Worm (Caenorhabditis elegans) whole organism, L2 larva: ENCODE results near the gene Y17G7B.8.

ENCODE experiments used
- C34F6.9 ChIP-seq: fragments of 150-350 bp; optimal IDR thresholded peaks from 2 replicates; lab custom pipeline; 2014; ENCODE audit warnings: missing biosample characterization, missing genetic modification characterization
- F13H6.1 ChIP-seq: sonication (generic microtip); optimal IDR thresholded peaks from 2 replicates; lab custom pipeline; 2016; ENCODE audit warnings: missing genetic modification characterization, missing compliant biosample characterization
- R02D3.7 ChIP-seq: fragments of 150-350 bp; optimal IDR thresholded peaks from 2 replicates; lab custom pipeline; 2014; ENCODE audit warnings: missing biosample characterization, missing genetic modification characterization
- Y55F3AM.14 ChIP-seq: fragments of 200-800 bp; sonication (Bioruptor generic); optimal IDR thresholded peaks from 2 replicates; lab custom pipeline; 2018; ENCODE audit warnings: mild to moderate bottlenecking, missing genetic modification characterization, missing compliant biosample characterization
- ZK546.5 ChIP-seq: sonication (generic microtip); optimal IDR thresholded peaks from 2 replicates; lab custom pipeline; 2017; ENCODE audit warnings: missing biosample characterization, missing genetic modification characterization
- alr-1 ChIP-seq: fragments of 150-350 bp; optimal IDR thresholded peaks from 2 replicates; lab custom pipeline; 2014; ENCODE audit warnings: missing biosample characterization, missing genetic modification characterization
- aly-2 ChIP-seq: fragments of 150-350 bp; optimal IDR thresholded peaks from 2 replicates; lab custom pipeline; 2014; ENCODE audit warnings: missing biosample characterization, missing genetic modification characterization
- ama-1 ChIP-seq: fragments of 150-350 bp; optimal IDR thresholded peaks from 2 replicates; lab custom pipeline; 2018; ENCODE audit warnings: inconsistent platforms
- blmp-1 ChIP-seq: sonication (generic microtip); optimal IDR thresholded peaks from 2 replicates; lab custom pipeline; 2017; ENCODE audit warnings: missing genetic modification characterization, mild to moderate bottlenecking, missing compliant biosample characterization, antibody characterized with exemption, moderate library complexity; ENCODE audit not compliant: insufficient read depth
- ceh-16 ChIP-seq: fragments of 150-350 bp; optimal IDR thresholded peaks from 2 replicates; lab custom pipeline; 2014; ENCODE audit warnings: missing biosample characterization, missing genetic modification characterization
- ceh-82 ChIP-seq: fragments of 150-350 bp; optimal IDR thresholded peaks from 2 replicates; lab custom pipeline; 2014; ENCODE audit warnings: missing biosample characterization, missing genetic modification characterization
- crh-2 ChIP-seq: sonication (generic microtip); optimal IDR thresholded peaks from 2 replicates; lab custom pipeline; 2017; ENCODE audit warnings: missing biosample characterization, missing genetic modification characterization
- dmd-4 ChIP-seq: sonication (generic microtip); optimal IDR thresholded peaks from 2 replicates; lab custom pipeline; 2017; ENCODE audit warnings: missing biosample characterization, missing genetic modification characterization
- egl-27 ChIP-seq: sonication (generic microtip); optimal IDR thresholded peaks from 3 replicates; lab custom pipeline; 2017; ENCODE audit warnings: missing biosample characterization, missing genetic modification reagents, missing genetic modification characterization
- elt-1 ChIP-seq: fragments of 150-350 bp; optimal IDR thresholded peaks from 2 replicates; lab custom pipeline; 2014; ENCODE audit warnings: missing biosample characterization, missing genetic modification characterization
- elt-3 ChIP-seq: sonication (generic microtip); optimal IDR thresholded peaks from 2 replicates; lab custom pipeline; 2017; ENCODE audit warnings: missing biosample characterization, missing genetic modification characterization
- fos-1 ChIP-seq: fragments of 150-350 bp; optimal IDR thresholded peaks from 2 replicates; lab custom pipeline; 2014; ENCODE audit warnings: missing biosample characterization, missing genetic modification characterization
- gmeb-1 ChIP-seq: fragments of 150-350 bp; optimal IDR thresholded peaks from 2 replicates; lab custom pipeline; 2014; ENCODE audit warnings: missing biosample characterization, missing genetic modification characterization
- lin-11 ChIP-seq: fragments of 150-350 bp; sonication (generic microtip); optimal IDR thresholded peaks from 2 replicates; lab custom pipeline; 2014; ENCODE audit warnings: missing biosample characterization, missing genetic modification characterization, inconsistent platforms, mixed read lengths
- lin-13 ChIP-seq: fragments of 150-350 bp; optimal IDR thresholded peaks from 2 replicates; lab custom pipeline; 2014; ENCODE audit warnings: missing biosample characterization, missing genetic modification reagents, missing genetic modification characterization
- lin-39 ChIP-seq: fragments of 150-350 bp; optimal IDR thresholded peaks from 2 replicates; lab custom pipeline; 2014; ENCODE audit warnings: missing biosample characterization, missing genetic modification reagents, missing genetic modification characterization
- lsy-2 ChIP-seq, 2 experiments: fragments of 150-350 bp in 1 of 2; sonication (generic microtip) in 1 of 2; optimal IDR thresholded peaks; 2 replicates each; lab custom pipeline; 2014 to 2017; ENCODE audit warnings: missing biosample characterization in 2 of 2, missing genetic modification characterization in 2 of 2
- mab-5 ChIP-seq: fragments of 150-350 bp; optimal IDR thresholded peaks from 2 replicates; lab custom pipeline; 2014; ENCODE audit warnings: missing biosample characterization, missing genetic modification characterization
- mbf-1 ChIP-seq: sonication (generic microtip); optimal IDR thresholded peaks from 2 replicates; lab custom pipeline; 2017; ENCODE audit warnings: missing biosample characterization, missing genetic modification characterization
- mdl-1 ChIP-seq, 2 experiments: fragments of 150-350 bp in 1 of 2; sonication (generic microtip) in 1 of 2; optimal IDR thresholded peaks; 2 replicates each; lab custom pipeline; 2017; ENCODE audit warnings: missing biosample characterization in 2 of 2, missing genetic modification characterization in 2 of 2
- nhr-10 ChIP-seq: sonication (generic microtip); optimal IDR thresholded peaks from 2 replicates; lab custom pipeline; 2017; ENCODE audit warnings: missing biosample characterization, missing genetic modification characterization
- nhr-11 ChIP-seq: fragments of 150-350 bp; optimal IDR thresholded peaks from 2 replicates; lab custom pipeline; 2014; ENCODE audit warnings: missing biosample characterization, missing genetic modification characterization
- nhr-12 ChIP-seq: fragments of 150-350 bp; optimal IDR thresholded peaks from 2 replicates; lab custom pipeline; 2014; ENCODE audit warnings: missing biosample characterization, missing genetic modification characterization
- nhr-129 ChIP-seq: fragments of 150-350 bp; optimal IDR thresholded peaks from 2 replicates; lab custom pipeline; 2014; ENCODE audit warnings: missing biosample characterization, missing genetic modification characterization
- nhr-21 ChIP-seq: fragments of 150-350 bp; optimal IDR thresholded peaks from 2 replicates; lab custom pipeline; 2014; ENCODE audit warnings: missing biosample characterization, missing genetic modification characterization
- nhr-23 ChIP-seq: fragments of 150-350 bp; optimal IDR thresholded peaks from 2 replicates; lab custom pipeline; 2014; ENCODE audit warnings: missing biosample characterization, missing genetic modification reagents, missing genetic modification characterization
- nhr-237 ChIP-seq: fragments of 150-350 bp; optimal IDR thresholded peaks from 2 replicates; lab custom pipeline; 2014; ENCODE audit warnings: missing biosample characterization, missing genetic modification characterization
- nhr-25 ChIP-seq: fragments of 150-350 bp; sonication (generic microtip); optimal IDR thresholded peaks from 3 replicates; lab custom pipeline; 2014; ENCODE audit warnings: missing biosample characterization, missing genetic modification characterization
- nhr-6 ChIP-seq: fragments of 150-350 bp; optimal IDR thresholded peaks from 2 replicates; lab custom pipeline; 2014; ENCODE audit warnings: missing biosample characterization, missing genetic modification characterization
- nhr-77 ChIP-seq: fragments of 150-350 bp; optimal IDR thresholded peaks from 2 replicates; lab custom pipeline; 2014; ENCODE audit warnings: missing biosample characterization, missing genetic modification characterization
- peb-1 ChIP-seq: fragments of 150-350 bp; optimal IDR thresholded peaks from 2 replicates; lab custom pipeline; 2014; ENCODE audit warnings: missing biosample characterization, missing genetic modification characterization
- sem-4 ChIP-seq: fragments of 150-350 bp; optimal IDR thresholded peaks from 2 replicates; lab custom pipeline; 2014; ENCODE audit warnings: missing biosample characterization, missing genetic modification reagents, missing genetic modification characterization
- skn-1 ChIP-seq: sonication (generic microtip); optimal IDR thresholded peaks from 2 replicates; lab custom pipeline; 2017; ENCODE audit warnings: missing biosample characterization, missing genetic modification characterization
- sma-3 ChIP-seq: sonication (generic microtip); optimal IDR thresholded peaks from 2 replicates; lab custom pipeline; 2016; ENCODE audit warnings: missing genetic modification reagents, missing genetic modification characterization, missing compliant biosample characterization
- sma-9 ChIP-seq, 2 experiments: fragments of 150-350 bp in 1 of 2; sonication (generic microtip) in 1 of 2; optimal IDR thresholded peaks; 2 replicates each; lab custom pipeline; 2014 to 2016; ENCODE audit warnings: missing genetic modification characterization in 2 of 2, mild to moderate bottlenecking in 1 of 2, missing biosample characterization in 1 of 2, missing compliant biosample characterization in 1 of 2, missing genetic modification reagents in 1 of 2, moderate library complexity in 1 of 2
- snpc-4 ChIP-seq: fragments of 150-350 bp; optimal IDR thresholded peaks from 2 replicates; lab custom pipeline; 2014; ENCODE audit warnings: missing biosample characterization, missing genetic modification characterization
- unc-39 ChIP-seq: fragments of 150-350 bp; optimal IDR thresholded peaks from 2 replicates; lab custom pipeline; 2014; ENCODE audit warnings: missing biosample characterization, missing genetic modification characterization
- unc-55 ChIP-seq: fragments of 150-350 bp; sonication (generic microtip); optimal IDR thresholded peaks from 3 replicates; lab custom pipeline; 2014; ENCODE audit warnings: missing biosample characterization, missing genetic modification reagents, missing genetic modification characterization
- unc-62 ChIP-seq: fragments of 150-350 bp; optimal IDR thresholded peaks from 2 replicates; lab custom pipeline; 2014; ENCODE audit warnings: missing biosample characterization, missing genetic modification reagents, missing genetic modification characterization
- zag-1 ChIP-seq: fragments of 150-350 bp; optimal IDR thresholded peaks from 2 replicates; lab custom pipeline; 2014; ENCODE audit warnings: missing biosample characterization, missing genetic modification characterization
- ztf-1 ChIP-seq: fragments of 200-800 bp; sonication (Bioruptor generic); conservative IDR thresholded peaks from 2 replicates; pipeline ENCODE4 v1.3.6; 2022; ENCODE audit warnings: missing genetic modification characterization, missing compliant biosample characterization
- ztf-11 ChIP-seq: sonication (generic microtip); optimal IDR thresholded peaks from 2 replicates; lab custom pipeline; 2017; ENCODE audit warnings: missing biosample characterization, missing genetic modification characterization
- ztf-4 ChIP-seq: fragments of 150-350 bp; optimal IDR thresholded peaks from 2 replicates; lab custom pipeline; 2014; ENCODE audit warnings: missing biosample characterization, missing genetic modification characterization

The Y17G7B.8 gene

DNA sequence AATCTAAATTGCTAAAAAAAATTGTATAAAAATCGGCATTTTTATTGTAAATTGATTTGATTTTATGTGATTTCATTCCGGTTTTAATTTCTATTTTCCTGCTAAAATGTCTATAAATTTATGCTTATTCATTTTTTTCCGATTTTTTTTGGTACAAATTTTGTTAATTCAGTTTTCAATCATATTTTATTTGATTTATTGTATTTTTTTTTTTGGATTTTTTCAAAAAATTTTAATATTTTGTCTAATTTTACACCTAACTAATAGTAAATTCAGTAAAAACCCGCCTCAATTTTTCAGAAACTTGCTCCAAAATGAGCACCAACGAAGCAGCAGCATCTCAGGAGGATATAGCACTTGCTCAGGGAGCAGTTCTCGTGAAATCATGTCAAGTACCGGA is 34.8 kb downstream of the Y17G7B.8 start, which contains the start of gene dhps-1:
dhps-1 (plus strand) TSS at position 301 of the 400 bp plus-strand sequence.
- TF ChIP-seq unc-39 (tag; lab: Kevin White, UChicago) (no peak), ceh-82 (tag; lab: Kevin White, UChicago) (no peak), C34F6.9 (no peak), alr-1 (tag; lab: Kevin White, UChicago) (no peak)
- TF ChIP-seq, all 48 proteins: peak for 0

DNA sequence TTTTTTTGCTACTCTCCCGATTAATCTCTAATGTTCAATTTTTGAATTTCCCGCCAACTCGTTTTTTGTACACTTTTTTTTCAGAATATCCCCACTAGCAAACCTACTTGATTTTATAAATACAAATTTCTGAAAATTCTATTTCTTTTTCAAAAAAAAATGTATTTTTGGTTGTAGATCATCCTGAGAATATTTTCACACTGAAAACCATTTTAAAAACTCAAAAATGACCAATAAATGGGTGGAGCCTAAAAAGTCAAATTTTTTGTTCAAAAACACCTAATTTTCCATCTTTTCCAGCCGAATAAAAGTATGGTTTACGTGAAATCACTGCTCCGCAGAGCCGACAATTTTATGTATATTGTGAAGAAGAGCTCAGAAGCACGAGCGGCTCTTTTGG is 38.8 kb downstream of the Y17G7B.8 start, which contains the start of gene Y17G7B.3:
Y17G7B.3 (plus strand) TSS at position 301 of the 400 bp plus-strand sequence.
- TF ChIP-seq sma-3 (no peak), zag-1 (no peak)

DNA sequence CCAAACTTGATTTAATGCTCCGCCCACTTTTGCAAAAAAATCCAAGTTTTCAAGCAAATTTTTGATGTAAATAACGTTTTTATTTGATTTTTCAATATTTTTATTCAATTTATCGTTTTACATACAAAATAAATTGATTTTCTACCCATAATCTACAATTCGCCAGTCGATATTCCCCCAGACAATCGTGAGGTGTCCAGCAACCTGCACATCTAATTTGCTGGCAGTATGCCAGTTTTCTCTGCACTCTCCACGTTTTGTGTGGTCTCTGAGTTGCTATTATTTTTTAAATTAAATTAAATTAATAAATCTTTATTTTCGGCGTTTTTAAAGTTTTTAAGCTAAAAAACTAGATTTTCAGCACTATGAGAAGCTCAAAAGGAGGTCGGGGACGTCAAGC is 47.4 kb downstream of the Y17G7B.8 start:
- no peak for TF ChIP-seq zag-1
- peak; percentile 14 to 55 for TF ChIP-seq mdl-1 (tag; optimal IDR thresholded peaks at IDR 0.05; lab: Kevin White, UChicago)
- no peak for TF ChIP-seq alr-1 (tag; lab: Kevin White, UChicago)
- peak; percentile 93 for TF ChIP-seq crh-2 (tag; lab: Kevin White, UChicago)
- no peak for TF ChIP-seq dmd-4 (tag; lab: Kevin White, UChicago)
- TF ChIP-seq nhr-129 = peak; percentile 41
- TF ChIP-seq nhr-237 (tag; lab: Kevin White, UChicago) = peak; percentile 24
- no peak for TF ChIP-seq ztf-11 (tag; lab: Kevin White, UChicago)
- peak; percentile 71 for TF ChIP-seq blmp-1 (tag; lab: Kevin White, UChicago)
- peak; percentile 81 for TF ChIP-seq mab-5 (tag; lab: Kevin White, UChicago)
- peak; percentile 85 to 96 for TF ChIP-seq lsy-2 (tag; optimal IDR thresholded peaks at IDR 0.05; lab: Kevin White, UChicago)
- TF ChIP-seq nhr-21 = peak; percentile 90
- TF ChIP-seq ceh-82 (tag; lab: Kevin White, UChicago) = peak; percentile 46
- TF ChIP-seq unc-55 (GFP tag; lab: Kevin White, UChicago) = peak; percentile 89
- TF ChIP-seq elt-3 (tag; lab: Kevin White, UChicago) = no peak
- TF ChIP-seq nhr-23 = no peak
- TF ChIP-seq F13H6.1 = peak; percentile 85
- TF ChIP-seq R02D3.7 (tag; lab: Kevin White, UChicago) = peak; percentile 10
- no peak for TF ChIP-seq aly-2
- no peak for TF ChIP-seq sma-9 (GFP tag; optimal IDR thresholded peaks at IDR 0.05; lab: Kevin White, UChicago)
- no peak for TF ChIP-seq sma-9 (tag; optimal IDR thresholded peaks at IDR 0.05; lab: Kevin White, UChicago)
- TF ChIP-seq nhr-11 (tag; lab: Kevin White, UChicago) = no peak
- peak; percentile 17 for TF ChIP-seq nhr-10 (tag; lab: Kevin White, UChicago)
- TF ChIP-seq sma-3 = peak; percentile 97
- TF ChIP-seq C34F6.9 = peak; percentile 89
- TF ChIP-seq Y55F3AM.14 = no peak
- TF ChIP-seq ztf-1 (GFP tag; lab: Robert Waterston, UW) = no peak
- TF ChIP-seq gmeb-1 (tag; lab: Kevin White, UChicago) = peak; percentile 85
- peak; percentile 92 for TF ChIP-seq nhr-25
- TF ChIP-seq egl-27 = peak; percentile 72
- no peak for TF ChIP-seq ceh-16 (tag; lab: Kevin White, UChicago)
- TF ChIP-seq mbf-1 (tag; lab: Kevin White, UChicago) = no peak
- TF ChIP-seq peb-1 (tag; lab: Kevin White, UChicago) = no peak
- TF ChIP-seq unc-62 (GFP tag; lab: Kevin White, UChicago) = no peak
- TF ChIP-seq lin-11 (tag; lab: Kevin White, UChicago) = peak; percentile 88
- peak; percentile 93 for TF ChIP-seq nhr-6 (tag; lab: Kevin White, UChicago)
- peak; percentile 80 for TF ChIP-seq fos-1 (tag; lab: Kevin White, UChicago)
- TF ChIP-seq ztf-4 (tag; lab: Kevin White, UChicago) = peak; percentile 80
- peak; percentile 93 for TF ChIP-seq lin-13 (GFP tag; lab: Kevin White, UChicago)
- no peak for TF ChIP-seq skn-1
- peak; percentile 92 for TF ChIP-seq sem-4
- no peak for TF ChIP-seq unc-39 (tag; lab: Kevin White, UChicago)
- TF ChIP-seq snpc-4 (tag; lab: Kevin White, UChicago) = peak; percentile 58
- peak; percentile 80 for TF ChIP-seq nhr-77 (tag; lab: Kevin White, UChicago)
- no peak for TF ChIP-seq ama-1 (lab: Kevin White, UChicago)
- peak; percentile 99 for TF ChIP-seq ZK546.5 (tag; lab: Kevin White, UChicago)
- no peak for TF ChIP-seq lin-39 (tag; lab: Kevin White, UChicago)
- no peak for TF ChIP-seq nhr-12
- no peak for TF ChIP-seq elt-1 (tag; lab: Kevin White, UChicago)
- TF ChIP-seq, all 48 proteins: peak for 27
